Fruit fly (Drosophila melanogaster): Measurements from ENCODE around the gene CG18213.

CG18213 gene

dm6 chr3R:17039993-17040807 is at the start of gene CG18213, which contains the start of gene Trm7-32:
TSS of gene CG18213 (minus strand) at chr3R:17040203.
TSS of gene Trm7-32 (plus strand) at chr3R:17040682.
- TF ChIP-seq esn (GFP tag; optimal IDR thresholded peaks at IDR 0.05) (peak; percentile 15), achi (GFP tag; optimal IDR thresholded peaks at IDR 0.05) (peak; percentile 27), CG3919 (GFP tag; optimal IDR thresholded peaks at IDR 0.05) (no peak), fd85E (GFP tag; optimal IDR thresholded peaks at IDR 0.05) (no peak), CG10631 (GFP tag; optimal IDR thresholded peaks at IDR 0.05) (peak; percentile 38)

- TF ChIP-seq CG6808 (GFP tag; optimal IDR thresholded peaks at IDR 0.05) (peak; percentile 100), OdsH (GFP tag; optimal IDR thresholded peaks at IDR 0.05) (no peak), fkh (GFP tag; optimal IDR thresholded peaks at IDR 0.05) (peak; percentile 94), salr (GFP tag; optimal IDR thresholded peaks at IDR 0.05) (no peak)
Observed at dm6 chr3R:17087977-17088618, 48.1 kb upstream of the CG18213 start, which contains the start of gene cal1. TSS of gene cal1 (plus strand) at chr3R:17088280.

- TF ChIP-seq Met (GFP tag; optimal IDR thresholded peaks at IDR 0.05) (no peak), CG6163 (GFP tag; IDR thresholded peaks at IDR 0.05) (no peak), svp (GFP tag) (no peak), vri (GFP tag; optimal IDR thresholded peaks at IDR 0.05) (no peak), CG11294 (GFP tag; IDR thresholded peaks at IDR 0.05) (no peak), CG8119 (GFP tag; IDR thresholded peaks at IDR 0.05) (no peak), Eip93F (GFP tag; optimal IDR thresholded peaks at IDR 0.05) (peak; percentile 16), fd85E (GFP tag; optimal IDR thresholded peaks at IDR 0.05) (no peak), Ets21C (GFP tag; optimal IDR thresholded peaks at IDR 0.05) (no peak), OdsH (GFP tag; optimal IDR thresholded peaks at IDR 0.05) (no peak), CG6808 (GFP tag; optimal IDR thresholded peaks at IDR 0.05) (peak; percentile 44), CG11902 (GFP tag; optimal IDR thresholded peaks at IDR 0.05) (no peak), lz (GFP tag; optimal IDR thresholded peaks at IDR 0.05) (no peak), net (GFP tag; optimal IDR thresholded peaks at IDR 0.05) (no peak)
Observed at dm6 chr3R:17085029-17085807, 45.2 kb upstream of the CG18213 start, which contains the start of gene GckIII. TSS of gene GckIII (plus strand) at chr3R:17085513.

dm6 chr3R:17082471-17082870 is 42.5 kb upstream of the CG18213 start:
- TF ChIP-seq Eip93F (GFP tag; optimal IDR thresholded peaks at IDR 0.05) = no peak
- TF ChIP-seq fkh (GFP tag; optimal IDR thresholded peaks at IDR 0.05) = peak; percentile 26
- TF ChIP-seq ss (GFP tag; optimal IDR thresholded peaks at IDR 0.05) = no peak

dm6 chr3R:17081359-17081935 is 41.4 kb upstream of the CG18213 start:
- peak; percentile 95 for TF ChIP-seq Eip78C (GFP tag)
- peak; percentile 30 for TF ChIP-seq lz (GFP tag; optimal IDR thresholded peaks at IDR 0.05)
- no peak for TF ChIP-seq Met (GFP tag; optimal IDR thresholded peaks at IDR 0.05)
- peak; percentile 74 for TF ChIP-seq acj6 (GFP tag; optimal IDR thresholded peaks at IDR 0.05)
- TF ChIP-seq CG1621 (tag; optimal IDR thresholded peaks at IDR 0.05) = peak; percentile 23
- peak; percentile 73 for TF ChIP-seq CG6808 (GFP tag; optimal IDR thresholded peaks at IDR 0.05)
- TF ChIP-seq Hr38 (GFP tag; optimal IDR thresholded peaks at IDR 0.05) = no peak
- TF ChIP-seq Smox (GFP tag; optimal IDR thresholded peaks at IDR 0.05) = no peak
- TF ChIP-seq dsx (GFP tag; optimal IDR thresholded peaks at IDR 0.05; ENCODE audit: poor library complexity, severe bottlenecking) = peak; percentile 75
- TF ChIP-seq cyc (GFP tag; optimal IDR thresholded peaks at IDR 0.05) = peak; percentile 39
- TF ChIP-seq Ets21C (GFP tag; optimal IDR thresholded peaks at IDR 0.05) = no peak
- no peak for TF ChIP-seq CG31627 (GFP tag; optimal IDR thresholded peaks at IDR 0.05)
- peak; percentile 85 for TF ChIP-seq Gug (GFP tag; IDR thresholded peaks at IDR 0.05)
- TF ChIP-seq spab (GFP tag; optimal IDR thresholded peaks at IDR 0.05) = no peak
- TF ChIP-seq CG6792 (GFP tag; optimal IDR thresholded peaks at IDR 0.05) = peak; percentile 41
- TF ChIP-seq CG11902 (GFP tag; optimal IDR thresholded peaks at IDR 0.05) = no peak
- TF ChIP-seq CG10631 (GFP tag; optimal IDR thresholded peaks at IDR 0.05) = no peak
- TF ChIP-seq CG15336 (GFP tag; IDR thresholded peaks at IDR 0.05) = peak; percentile 92
- no peak for TF ChIP-seq Hr39 (GFP tag; optimal IDR thresholded peaks at IDR 0.05)
- peak; percentile 92 for TF ChIP-seq Hr4 (GFP tag; optimal IDR thresholded peaks at IDR 0.05)
- TF ChIP-seq CG34406 (GFP tag; optimal IDR thresholded peaks at IDR 0.05) = peak; percentile 58
- peak; percentile 46 for TF ChIP-seq CG7368 (GFP tag; optimal IDR thresholded peaks at IDR 0.05)
- TF ChIP-seq CG9139 (GFP tag; optimal IDR thresholded peaks at IDR 0.05) = no peak
- no peak for TF ChIP-seq Eip93F (GFP tag; optimal IDR thresholded peaks at IDR 0.05)
